Worm (Caenorhabditis elegans) whole organism, L4 larva: Measurements from ENCODE around the gene C25B8.8.

Experiments used
- fkh-10 ChIP-seq: fragments of 150-350 bp; optimal IDR thresholded peaks from 2 replicates; lab custom pipeline; 2014; ENCODE audit warnings: missing biosample characterization, missing genetic modification reagents, missing genetic modification characterization
- gei-8 ChIP-seq: fragments of 200-800 bp; sonication (Bioruptor generic); optimal IDR thresholded peaks from 2 replicates; lab custom pipeline; 2018; ENCODE audit warnings: mild to moderate bottlenecking, missing genetic modification characterization, missing compliant biosample characterization
- lin-39 ChIP-seq: fragments of 150-350 bp; optimal IDR thresholded peaks from 2 replicates; lab custom pipeline; 2014; ENCODE audit warnings: missing biosample characterization, missing genetic modification reagents, missing genetic modification characterization
- lsy-2 ChIP-seq, 2 experiments: fragments of 150-350 bp in 1 of 2; sonication (generic microtip) in 1 of 2; optimal IDR thresholded peaks; 2 replicates each; lab custom pipeline; 2014 to 2017; ENCODE audit warnings: missing biosample characterization in 2 of 2, missing genetic modification characterization in 2 of 2
- mep-1 ChIP-seq: fragments of 150-350 bp; sonication (generic microtip); optimal IDR thresholded peaks from 3 replicates; lab custom pipeline; 2014; ENCODE audit warnings: missing biosample characterization, missing genetic modification characterization
- set-16 ChIP-seq: fragments of 200-800 bp; sonication (Bioruptor generic); IDR thresholded peaks from 2 replicates; pipeline ENCODE4 v1.3.6; 2022; ENCODE audit warnings: missing genetic modification reagents, missing genetic modification characterization, missing compliant biosample characterization
- snpc-4 ChIP-seq: fragments of 150-350 bp; optimal IDR thresholded peaks from 2 replicates; lab custom pipeline; 2014; ENCODE audit warnings: missing biosample characterization, missing genetic modification characterization

- TF ChIP-seq lsy-2 (tag; optimal IDR thresholded peaks at IDR 0.05; lab: Kevin White, UChicago) = no peak
- TF ChIP-seq mep-1 (tag; lab: Kevin White, UChicago) = no peak
- no peak for TF ChIP-seq gei-8
- no peak for TF ChIP-seq lin-39 (tag; lab: Kevin White, UChicago)
- no peak for TF ChIP-seq snpc-4 (tag; lab: Kevin White, UChicago)
- TF ChIP-seq fkh-10 (GFP tag; lab: Kevin White, UChicago) = no peak
- no peak for TF ChIP-seq set-16
Measured at ce11 chrX:6656251-6656650, 46.4 kb downstream of the C25B8.8 start.
